Worm (Caenorhabditis elegans) whole organism, early embryonic: ENCODE measurements around the gene cav-2.

ENCODE experiments used
- B0310.2 ChIP-seq: sonication (generic microtip); optimal IDR thresholded peaks from 2 replicates; lab custom pipeline; 2016; ENCODE audit warnings: mild to moderate bottlenecking, missing genetic modification characterization, missing compliant biosample characterization
- F13C5.2 ChIP-seq: sonication (generic microtip); optimal IDR thresholded peaks from 2 replicates; lab custom pipeline; 2017; ENCODE audit warnings: mild to moderate bottlenecking, missing genetic modification characterization, inconsistent platforms, missing compliant biosample characterization
- aly-1 ChIP-seq: sonication (generic microtip); optimal IDR thresholded peaks from 2 replicates; lab custom pipeline; 2016; ENCODE audit warnings: missing genetic modification characterization, missing compliant biosample characterization
- ama-1 ChIP-seq: fragments of 150-350 bp; optimal IDR thresholded peaks from 2 replicates; lab custom pipeline; 2014
- ceh-13 ChIP-seq: fragments of 200-800 bp; sonication (Bioruptor generic); optimal IDR thresholded peaks from 2 replicates; lab custom pipeline; 2018; ENCODE audit warnings: mild to moderate bottlenecking, missing genetic modification characterization, missing compliant biosample characterization
- ceh-36 ChIP-seq: sonication (generic microtip); optimal IDR thresholded peaks from 2 replicates; lab custom pipeline; 2016; ENCODE audit warnings: missing genetic modification characterization, inconsistent platforms, missing compliant biosample characterization
- ets-7 ChIP-seq: sonication (generic microtip); optimal IDR thresholded peaks from 2 replicates; lab custom pipeline; 2016; ENCODE audit warnings: missing genotype, missing genetic modification characterization, missing compliant biosample characterization
- flt-1 ChIP-seq: fragments of 200-800 bp; sonication (Bioruptor generic); IDR thresholded peaks from 2 replicates; pipeline ENCODE4 v1.3.6; 2022; ENCODE audit warnings: missing genetic modification characterization, missing compliant biosample characterization
- hmbx-1 ChIP-seq: sonication (generic microtip); optimal IDR thresholded peaks from 2 replicates; lab custom pipeline; 2016; ENCODE audit warnings: mild to moderate bottlenecking, missing genetic modification characterization, missing compliant biosample characterization
- hmg-4 ChIP-seq: fragments of 200-800 bp; sonication (Bioruptor generic); optimal IDR thresholded peaks from 2 replicates; lab custom pipeline; 2018; ENCODE audit warnings: mild to moderate bottlenecking, missing genetic modification characterization, missing compliant biosample characterization
- hnd-1 ChIP-seq: sonication (generic microtip); optimal IDR thresholded peaks from 2 replicates; lab custom pipeline; 2016; ENCODE audit warnings: missing genetic modification characterization, missing compliant biosample characterization
- pes-1 ChIP-seq: fragments of 200-800 bp; sonication (Bioruptor generic); IDR thresholded peaks from 2 replicates; pipeline ENCODE4 v1.3.6; 2022; ENCODE audit warnings: missing genetic modification reagents, missing genetic modification characterization, missing compliant biosample characterization
- scrt-1 ChIP-seq: fragments of 200-800 bp; sonication (Bioruptor generic); IDR thresholded peaks from 2 replicates; pipeline ENCODE4 v1.3.6; 2022; ENCODE audit warnings: missing genetic modification characterization, missing compliant biosample characterization
- sea-1 ChIP-seq: fragments of 200-800 bp; sonication (Bioruptor generic); conservative IDR thresholded peaks from 2 replicates; pipeline ENCODE4 v1.3.6; 2022; ENCODE audit warnings: missing genetic modification characterization, missing compliant biosample characterization
- tbx-11 ChIP-seq: fragments of 200-800 bp; sonication (Bioruptor generic); IDR thresholded peaks from 2 replicates; pipeline ENCODE4 v1.3.6; 2022; ENCODE audit warnings: missing genetic modification characterization, missing compliant biosample characterization
- tbx-37 ChIP-seq: fragments of 200-800 bp; sonication (Bioruptor generic); conservative IDR thresholded peaks from 2 replicates; pipeline ENCODE4 v1.3.6; 2022; ENCODE audit warnings: missing genetic modification reagents, missing genetic modification characterization, missing compliant biosample characterization
- tra-4 ChIP-seq: sonication (generic microtip); optimal IDR thresholded peaks from 2 replicates; lab custom pipeline; 2017; ENCODE audit warnings: missing genetic modification characterization, missing compliant biosample characterization

cav-2 gene

DNA sequence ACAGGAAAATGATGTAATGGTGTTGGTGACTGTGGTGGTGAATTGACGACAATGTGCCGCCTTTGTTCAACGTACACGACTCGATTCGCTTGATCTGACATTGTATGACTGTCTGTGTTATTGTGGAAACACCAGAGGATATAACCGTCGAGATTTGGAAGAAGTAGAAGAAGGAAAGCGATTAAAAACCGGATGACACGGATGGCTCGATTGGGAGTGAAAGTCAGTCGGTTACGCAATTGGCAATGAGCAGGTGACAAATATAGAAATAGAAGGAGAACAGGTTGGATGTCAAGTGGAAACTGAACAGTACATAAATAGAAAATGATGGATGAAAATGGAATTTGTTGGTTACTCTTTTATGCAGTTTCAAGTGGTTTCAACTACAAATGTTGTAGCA lies 44.0 kb downstream of the cav-2 start, which contains the start of gene rdy-2:
Gene rdy-2, minus strand, starts transcription at position 101 of the 400 bp plus-strand sequence.
- TF ChIP-seq ama-1: no peak
- no peak for TF ChIP-seq hnd-1 (tag; lab: Kevin White, UChicago)
- TF ChIP-seq flt-1: no peak
- no peak for TF ChIP-seq tra-4 (tag; lab: Kevin White, UChicago)
- TF ChIP-seq sea-1 (GFP tag; lab: Robert Waterston, UW): no peak
- TF ChIP-seq tbx-37 (GFP tag; lab: Robert Waterston, UW): no peak
- no peak for TF ChIP-seq hmg-4
- TF ChIP-seq tbx-11 (GFP tag; lab: Robert Waterston, UW): no peak
- TF ChIP-seq hmbx-1 (tag; lab: Kevin White, UChicago): no peak
- no peak for TF ChIP-seq pes-1 (GFP tag; lab: Robert Waterston, UW)
- no peak for TF ChIP-seq F13C5.2 (tag; lab: Kevin White, UChicago)

DNA sequence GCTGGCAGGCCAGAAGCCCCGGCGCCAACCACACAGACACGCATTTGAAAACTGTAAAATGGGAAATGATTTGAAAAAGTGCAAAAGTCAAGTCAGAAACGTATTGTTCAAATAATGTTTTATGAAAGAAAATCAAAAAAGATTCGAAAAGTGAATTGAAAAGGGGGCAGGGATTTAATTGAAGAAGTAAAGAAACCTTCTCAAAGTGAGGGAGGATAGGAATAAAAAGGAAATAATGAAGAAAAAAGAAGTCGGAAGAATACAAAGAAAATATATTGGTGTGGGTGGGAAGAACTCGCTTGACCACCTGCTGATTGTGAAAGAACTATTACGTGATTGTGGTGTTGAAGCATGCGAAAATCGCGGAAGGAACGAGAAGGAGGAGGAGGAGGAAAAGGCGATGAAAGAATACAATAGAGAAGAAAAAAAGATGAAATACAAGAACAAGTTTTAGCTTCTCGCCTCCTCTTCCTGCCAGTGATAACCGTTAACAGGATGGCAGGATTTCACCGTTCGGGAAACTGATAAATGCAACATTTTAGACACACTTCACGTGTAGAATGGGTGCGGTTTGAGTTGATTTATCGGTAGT lies 49.8 kb downstream of the cav-2 start, which contains the start of gene fmo-4:
Gene fmo-4, minus strand, starts transcription at position 51 of the 592 bp plus-strand sequence.
- TF ChIP-seq scrt-1 (GFP tag; lab: Robert Waterston, UW) (no peak), sea-1 (GFP tag; lab: Robert Waterston, UW) (no peak), ets-7 (tag; lab: Kevin White, UChicago) (no peak), tra-4 (tag; lab: Kevin White, UChicago) (no peak), ama-1 (no peak), B0310.2 (tag; lab: Kevin White, UChicago) (no peak), hmbx-1 (tag; lab: Kevin White, UChicago) (no peak), tbx-37 (GFP tag; lab: Robert Waterston, UW) (no peak), tbx-11 (GFP tag; lab: Robert Waterston, UW) (no peak), flt-1 (no peak), ceh-36 (tag; lab: Kevin White, UChicago) (no peak), F13C5.2 (tag; lab: Kevin White, UChicago) (no peak), hnd-1 (tag; lab: Kevin White, UChicago) (no peak), ceh-13 (GFP tag; lab: Kevin White, UChicago) (no peak), hmg-4 (no peak), pes-1 (GFP tag; lab: Robert Waterston, UW) (no peak), aly-1 (tag; lab: Kevin White, UChicago) (no peak)

DNA sequence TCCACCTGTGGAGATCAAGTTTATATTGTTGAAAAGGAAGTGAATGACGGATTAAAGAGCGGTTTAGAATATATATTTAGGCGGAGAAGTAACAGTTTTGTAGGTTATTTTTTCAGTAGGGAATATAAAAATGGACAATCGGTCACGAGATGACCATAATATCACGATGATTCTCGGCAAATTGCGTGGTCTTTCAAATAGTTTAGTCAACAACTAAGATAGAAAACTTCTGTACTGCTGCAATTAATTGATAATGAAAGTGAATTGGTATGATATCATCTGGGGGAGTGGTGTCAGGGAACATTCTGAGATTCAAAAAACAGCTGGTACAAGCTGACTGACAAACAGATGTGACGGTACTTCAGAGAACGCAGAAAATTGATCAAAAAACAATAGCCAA lies 51.6 kb downstream of the cav-2 start:
- TF ChIP-seq ceh-13 (GFP tag; lab: Kevin White, UChicago): no peak
- TF ChIP-seq ama-1: no peak
- TF ChIP-seq B0310.2 (tag; lab: Kevin White, UChicago): no peak
